Worm (Caenorhabditis elegans): Measurements from ENCODE around the gene lron-3.

lron-3 gene

ce11 chrX:15547896-15548295 is 9.9 kb downstream of the lron-3 start:
- TF ChIP-seq mls-2 (tag; optimal IDR thresholded peaks at IDR 0.05), result no peak
- TF ChIP-seq ces-1 (GFP tag; optimal IDR thresholded peaks at IDR 0.05), result peak; percentile 93

- no peak for TF ChIP-seq bed-3 (GFP tag; optimal IDR thresholded peaks at IDR 0.05)
- no peak for TF ChIP-seq hlh-1 (tag; optimal IDR thresholded peaks at IDR 0.05)
- TF ChIP-seq flh-1 (GFP tag; optimal IDR thresholded peaks at IDR 0.05), result no peak
- no peak for TF ChIP-seq elt-3 (tag; optimal IDR thresholded peaks at IDR 0.05)
- TF ChIP-seq lin-32 (GFP tag; optimal IDR thresholded peaks at IDR 0.05), result no peak
- TF ChIP-seq unc-39 (tag; optimal IDR thresholded peaks at IDR 0.05), result no peak
- TF ChIP-seq ceh-43 (GFP tag; optimal IDR thresholded peaks at IDR 0.05), result no peak
- no peak for TF ChIP-seq drap-1 (GFP tag; optimal IDR thresholded peaks at IDR 0.05)
- no peak for TF ChIP-seq elt-1 (tag; optimal IDR thresholded peaks at IDR 0.05; ENCODE audit: borderline replicate concordance, insufficient read depth)
- no peak for TF ChIP-seq unc-120 (tag; optimal IDR thresholded peaks at IDR 0.05; ENCODE audit: poor library complexity, severe bottlenecking)
- TF ChIP-seq blmp-1 (tag; optimal IDR thresholded peaks at IDR 0.05), result no peak
- TF ChIP-seq unc-62 (GFP tag; optimal IDR thresholded peaks at IDR 0.05), result no peak
- TF ChIP-seq sptf-1 (tag; optimal IDR thresholded peaks at IDR 0.05), result no peak
- TF ChIP-seq lin-13 (tag; optimal IDR thresholded peaks at IDR 0.05), result no peak
- TF ChIP-seq ztf-11 (tag; optimal IDR thresholded peaks at IDR 0.05), result no peak
- TF ChIP-seq ceh-83 (GFP tag; optimal IDR thresholded peaks at IDR 0.05), result no peak
Observed at ce11 chrX:15546943-15547342, 10.8 kb downstream of the lron-3 start.

- no peak for TF ChIP-seq ceh-39 (tag; optimal IDR thresholded peaks at IDR 0.05)
- TF ChIP-seq tbx-8 (GFP tag; optimal IDR thresholded peaks at IDR 0.05), result no peak
- TF ChIP-seq ztf-11 (tag; optimal IDR thresholded peaks at IDR 0.05), result no peak
- no peak for TF ChIP-seq drap-1 (GFP tag; optimal IDR thresholded peaks at IDR 0.05)
- TF ChIP-seq blmp-1 (tag; optimal IDR thresholded peaks at IDR 0.05), result no peak
- TF ChIP-seq ceh-83 (GFP tag; optimal IDR thresholded peaks at IDR 0.05), result no peak
- TF ChIP-seq nhr-237 (tag; optimal IDR thresholded peaks at IDR 0.05), result no peak
Observed at ce11 chrX:15545485-15545884, 12.3 kb downstream of the lron-3 start.

ce11 chrX:15544671-15545070 is 13.1 kb downstream of the lron-3 start:
- TF ChIP-seq zip-8 (tag; optimal IDR thresholded peaks at IDR 0.05) (peak; percentile 27), tbx-8 (GFP tag; optimal IDR thresholded peaks at IDR 0.05) (no peak)

ce11 chrX:15541437-15541836 is 16.3 kb downstream of the lron-3 start:
- no peak for TF ChIP-seq mab-5 (tag; optimal IDR thresholded peaks at IDR 0.05)
- TF ChIP-seq drap-1 (GFP tag; optimal IDR thresholded peaks at IDR 0.05), result no peak
- TF ChIP-seq elt-1 (tag; optimal IDR thresholded peaks at IDR 0.05; ENCODE audit: borderline replicate concordance, insufficient read depth), result no peak
- no peak for TF ChIP-seq hlh-1 (tag; optimal IDR thresholded peaks at IDR 0.05)
- TF ChIP-seq pha-4 (tag; optimal IDR thresholded peaks at IDR 0.05), result no peak
- no peak for TF ChIP-seq ceh-43 (GFP tag; optimal IDR thresholded peaks at IDR 0.05)
- no peak for TF ChIP-seq lin-13 (tag; optimal IDR thresholded peaks at IDR 0.05)

- TF ChIP-seq nhr-12 (tag; optimal IDR thresholded peaks at IDR 0.05) (no peak), nhr-28 (tag; optimal IDR thresholded peaks at IDR 0.05) (no peak), mab-5 (tag; optimal IDR thresholded peaks at IDR 0.05) (no peak)
Observed at ce11 chrX:15539299-15539698, 18.4 kb downstream of the lron-3 start.

- TF ChIP-seq unc-39 (tag; optimal IDR thresholded peaks at IDR 0.05), result no peak
- TF ChIP-seq M03D4.4 (tag; optimal IDR thresholded peaks at IDR 0.05), result no peak
- TF ChIP-seq drap-1 (GFP tag; optimal IDR thresholded peaks at IDR 0.05), result no peak
- TF ChIP-seq bed-3 (GFP tag; optimal IDR thresholded peaks at IDR 0.05), result no peak
- TF ChIP-seq nhr-12 (tag; optimal IDR thresholded peaks at IDR 0.05), result no peak
- no peak for TF ChIP-seq lin-13 (tag; optimal IDR thresholded peaks at IDR 0.05)
- TF ChIP-seq nhr-76 (tag; optimal IDR thresholded peaks at IDR 0.05), result no peak
- no peak for TF ChIP-seq flh-1 (GFP tag; optimal IDR thresholded peaks at IDR 0.05)
- no peak for TF ChIP-seq ceh-39 (tag; optimal IDR thresholded peaks at IDR 0.05)
- no peak for TF ChIP-seq zip-8 (tag; optimal IDR thresholded peaks at IDR 0.05)
- no peak for TF ChIP-seq ztf-11 (tag; optimal IDR thresholded peaks at IDR 0.05)
Observed at ce11 chrX:15537362-15537761, 20.4 kb downstream of the lron-3 start, which contains the start of the genes olrn-1 and C02C6.14. olrn-1 (plus strand) TSS chrX:15537662. C02C6.14 (plus strand) TSS chrX:15537665.

Measured in whole organism, mixed stage, embryonic.